Worm (Caenorhabditis elegans): Measurements from ENCODE around the gene C07E3.4.

DNA sequence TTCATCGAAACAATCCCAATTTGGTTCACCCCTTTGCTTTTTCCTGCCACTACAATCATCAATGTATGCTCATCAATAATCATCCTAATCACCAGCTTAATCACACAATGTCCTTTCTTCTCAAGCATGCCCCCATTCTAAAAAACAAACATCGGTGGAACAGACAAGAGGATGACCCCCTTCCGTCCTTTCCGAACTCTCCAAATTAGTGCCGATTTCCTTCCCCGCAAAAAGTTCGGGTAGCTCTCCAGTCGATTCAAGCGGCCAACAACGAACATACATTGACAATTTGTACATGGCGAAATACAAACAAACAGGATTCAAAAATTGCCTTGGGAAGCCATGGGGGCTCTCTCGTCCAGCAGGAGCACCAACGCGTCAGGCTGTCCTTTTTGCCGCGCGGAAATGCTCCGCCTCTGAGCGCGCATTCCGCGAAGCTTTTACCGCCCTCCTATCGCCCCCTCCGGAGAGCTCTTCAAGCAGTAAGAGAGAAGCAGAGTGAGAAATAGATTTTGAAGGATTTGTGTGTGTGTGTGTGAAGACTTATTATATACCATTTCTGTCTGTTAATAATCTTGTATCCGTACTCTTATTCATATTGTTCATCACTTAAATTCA is 34.9 kb upstream of the C07E3.4 start, which contains the start of gene appg-1:
- TF ChIP-seq fos-1 (tag; optimal IDR thresholded peaks at IDR 0.05) (no peak), blmp-1 (tag; optimal IDR thresholded peaks at IDR 0.05; ENCODE audit: insufficient read depth) (no peak)
